Fruit fly (Drosophila melanogaster): ENCODE data around the gene mRpL15.

Gene mRpL15

dm6 chr3L:20432297-20432696, 3.7 kb downstream of the mRpL15 start, which contains the start of the genes Las and Psn:
Gene Las (minus strand): TSS chr3L:20432361.
Gene Psn (plus strand): TSS chr3L:20432468.
- TF ChIP-seq gl (tag; optimal IDR thresholded peaks at IDR 0.05): no peak
- TF ChIP-seq CG4496 (GFP tag; IDR thresholded peaks at IDR 0.05): no peak
- TF ChIP-seq CG34367 (tag; optimal IDR thresholded peaks at IDR 0.05): no peak
- TF ChIP-seq CG8159 (tag; optimal IDR thresholded peaks at IDR 0.05): no peak
- no peak for TF ChIP-seq rn (GFP tag; IDR thresholded peaks at IDR 0.05)
- TF ChIP-seq CG17806 (tag; optimal IDR thresholded peaks at IDR 0.05): no peak
- TF ChIP-seq D1 (tag; optimal IDR thresholded peaks at IDR 0.05): no peak
- no peak for TF ChIP-seq CG10348 (GFP tag; IDR thresholded peaks at IDR 0.05)
- no peak for TF ChIP-seq EcR (GFP tag; optimal IDR thresholded peaks at IDR 0.05)
- TF ChIP-seq Snoo (tag; optimal IDR thresholded peaks at IDR 0.05): no peak

dm6 chr3L:20431619-20432018, 4.4 kb downstream of the mRpL15 start:
- TF ChIP-seq Ets98B (GFP tag; IDR thresholded peaks at IDR 0.05): no peak
- no peak for TF ChIP-seq CG15710 (tag; optimal IDR thresholded peaks at IDR 0.05)
- no peak for TF ChIP-seq CG14655 (GFP tag; optimal IDR thresholded peaks at IDR 0.05)

DNA sequence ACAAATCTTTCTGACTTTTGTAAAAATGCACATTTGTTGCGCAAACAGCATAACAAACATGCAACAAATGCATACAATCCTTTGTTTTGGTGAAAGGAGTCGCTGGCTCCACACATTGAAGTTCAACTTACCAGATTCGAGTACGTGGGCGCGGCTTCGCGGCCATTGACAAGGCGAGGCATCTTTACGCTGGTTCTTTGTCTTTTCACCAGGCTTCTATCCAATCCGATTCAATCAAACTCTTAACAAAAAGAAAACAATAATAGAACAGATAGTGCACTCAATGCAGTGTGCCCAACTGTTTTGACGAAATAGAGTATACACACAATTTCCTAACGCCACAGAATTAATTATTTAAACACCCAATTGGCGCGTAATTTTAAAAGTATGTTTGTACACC, 5.8 kb downstream of the mRpL15 start, which contains the start of gene CG5262:
Gene CG5262 (minus strand): TSS at position 294 of the 400 bp plus-strand sequence.
- TF ChIP-seq CG4496 (GFP tag; IDR thresholded peaks at IDR 0.05): peak; percentile 48; the same call in 2 of the 3 replicates
- TF ChIP-seq CG12605 (GFP tag; IDR thresholded peaks at IDR 0.05): peak; percentile 46; the same call in 1 of the 2 replicates
- TF ChIP-seq gl (tag; optimal IDR thresholded peaks at IDR 0.05): peak; percentile 57
- TF ChIP-seq CG15710 (tag; optimal IDR thresholded peaks at IDR 0.05): no peak

dm6 chr3L:20427449-20427848, 8.6 kb downstream of the mRpL15 start, which contains the start of gene CG5274:
Gene CG5274 (minus strand): TSS chr3L:20427666.
- TF ChIP-seq CG14655 (GFP tag; optimal IDR thresholded peaks at IDR 0.05) (no peak), CG34367 (tag; optimal IDR thresholded peaks at IDR 0.05) (no peak), rn (GFP tag; IDR thresholded peaks at IDR 0.05) (no peak), CG8301 (tag; optimal IDR thresholded peaks at IDR 0.05) (no peak), fd96Ca (GFP tag; IDR thresholded peaks at IDR 0.05) (no peak)

DNA sequence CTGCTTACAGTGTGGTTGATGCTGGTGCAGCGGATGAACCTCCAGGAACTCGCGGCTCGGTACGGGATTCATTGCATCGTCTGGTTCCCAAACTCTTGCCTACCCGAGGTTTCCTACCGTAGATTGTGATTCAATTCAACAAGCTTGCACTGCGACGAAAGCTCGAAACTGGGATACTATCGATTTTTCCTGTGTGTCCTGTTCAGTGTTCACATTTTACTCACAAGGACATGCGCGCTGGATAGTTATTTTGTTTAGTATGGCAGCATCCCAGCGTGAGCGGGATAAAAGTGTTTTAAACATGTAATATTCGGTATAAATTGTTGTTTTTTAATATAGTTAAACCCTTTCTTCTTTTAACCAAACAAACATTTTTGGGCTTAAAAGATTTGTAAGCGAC, 10.1 kb downstream of the mRpL15 start, which contains the start of gene CG5282:
Gene CG5282 (minus strand): TSS at position 184 of the 400 bp plus-strand sequence.
- TF ChIP-seq CG8301 (tag; optimal IDR thresholded peaks at IDR 0.05) (no peak), gl (tag; optimal IDR thresholded peaks at IDR 0.05) (no peak), CG8159 (tag; optimal IDR thresholded peaks at IDR 0.05) (no peak), fd96Ca (GFP tag; IDR thresholded peaks at IDR 0.05) (no peak), D1 (tag; optimal IDR thresholded peaks at IDR 0.05) (no peak), CG32121 (GFP tag; IDR thresholded peaks at IDR 0.05) (no peak), Pif1A (GFP tag; optimal IDR thresholded peaks at IDR 0.05) (no peak), CG13204 (GFP tag; optimal IDR thresholded peaks at IDR 0.05) (no peak), CG4496 (GFP tag; IDR thresholded peaks at IDR 0.05) (no peak), EcR (GFP tag; optimal IDR thresholded peaks at IDR 0.05) (no peak), CG12605 (GFP tag; IDR thresholded peaks at IDR 0.05) (no peak), CG9948 (tag; optimal IDR thresholded peaks at IDR 0.05) (no peak), CG10348 (GFP tag; IDR thresholded peaks at IDR 0.05) (no peak), CG15710 (tag; optimal IDR thresholded peaks at IDR 0.05) (no peak), CG14655 (GFP tag; optimal IDR thresholded peaks at IDR 0.05) (no peak), rn (GFP tag; IDR thresholded peaks at IDR 0.05) (no peak), Snoo (tag; optimal IDR thresholded peaks at IDR 0.05) (no peak)

dm6 chr3L:20413304-20413703, 22.7 kb downstream of the mRpL15 start, which contains the start of gene zye:
Gene zye (plus strand): TSS chr3L:20413604.
- TF ChIP-seq CG15710 (tag; optimal IDR thresholded peaks at IDR 0.05): no peak
- no peak for TF ChIP-seq Pif1A (GFP tag; optimal IDR thresholded peaks at IDR 0.05)
- no peak for TF ChIP-seq Snoo (tag; optimal IDR thresholded peaks at IDR 0.05)
- no peak for TF ChIP-seq CG14655 (GFP tag; optimal IDR thresholded peaks at IDR 0.05)
- TF ChIP-seq CG17806 (tag; optimal IDR thresholded peaks at IDR 0.05): no peak
- no peak for TF ChIP-seq rn (GFP tag; IDR thresholded peaks at IDR 0.05)
- no peak for TF ChIP-seq Pif1B (GFP tag; optimal IDR thresholded peaks at IDR 0.05)
- no peak for TF ChIP-seq CG32121 (GFP tag; IDR thresholded peaks at IDR 0.05)
- no peak for TF ChIP-seq CG8301 (tag; optimal IDR thresholded peaks at IDR 0.05)

DNA sequence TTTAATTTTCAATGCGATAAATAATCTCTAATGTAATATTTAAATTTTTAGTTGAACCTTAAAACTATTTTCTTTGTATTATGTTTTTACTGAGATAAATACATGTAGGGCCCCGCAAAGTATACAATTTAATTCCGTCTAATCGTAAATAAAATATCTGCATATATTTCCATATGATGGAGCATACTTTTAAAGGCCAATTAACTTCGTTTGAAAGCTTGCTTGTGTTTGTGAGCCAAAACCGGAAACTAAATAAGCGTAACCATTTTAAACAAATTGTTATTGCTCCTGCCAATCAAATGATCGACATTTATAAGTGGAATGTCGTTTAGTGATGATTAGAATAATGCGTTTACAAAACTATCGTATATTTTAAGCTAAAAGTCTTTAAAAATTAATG, 25.2 kb downstream of the mRpL15 start:
- no peak for TF ChIP-seq CG4496 (GFP tag; IDR thresholded peaks at IDR 0.05)
- TF ChIP-seq gl (tag; optimal IDR thresholded peaks at IDR 0.05): no peak
- no peak for TF ChIP-seq Pif1A (GFP tag; optimal IDR thresholded peaks at IDR 0.05)
- TF ChIP-seq rn (GFP tag; IDR thresholded peaks at IDR 0.05): no peak
- no peak for TF ChIP-seq CG14655 (GFP tag; optimal IDR thresholded peaks at IDR 0.05)
- TF ChIP-seq Ets98B (GFP tag; IDR thresholded peaks at IDR 0.05): no peak
- TF ChIP-seq CG15710 (tag; optimal IDR thresholded peaks at IDR 0.05): no peak

dm6 chr3L:20410345-20410744, 25.7 kb downstream of the mRpL15 start, which contains the start of gene CG13248:
Gene CG13248 (minus strand): TSS chr3L:20410566.
- no peak for TF ChIP-seq CG34367 (tag; optimal IDR thresholded peaks at IDR 0.05)
- no peak for TF ChIP-seq fd96Ca (GFP tag; IDR thresholded peaks at IDR 0.05)
- TF ChIP-seq CG10348 (GFP tag; IDR thresholded peaks at IDR 0.05): no peak
- TF ChIP-seq Pif1B (GFP tag; optimal IDR thresholded peaks at IDR 0.05): no peak
- no peak for TF ChIP-seq CG32121 (GFP tag; IDR thresholded peaks at IDR 0.05)
- TF ChIP-seq CG17806 (tag; optimal IDR thresholded peaks at IDR 0.05): no peak
- no peak for TF ChIP-seq CG8301 (tag; optimal IDR thresholded peaks at IDR 0.05)
- TF ChIP-seq CG4496 (GFP tag; IDR thresholded peaks at IDR 0.05): no peak
- no peak for TF ChIP-seq D1 (tag; optimal IDR thresholded peaks at IDR 0.05)
- TF ChIP-seq CG8159 (tag; optimal IDR thresholded peaks at IDR 0.05): no peak
- TF ChIP-seq CG13204 (GFP tag; optimal IDR thresholded peaks at IDR 0.05): no peak
- TF ChIP-seq Pif1A (GFP tag; optimal IDR thresholded peaks at IDR 0.05): no peak
- TF ChIP-seq CG9948 (tag; optimal IDR thresholded peaks at IDR 0.05): no peak
